Fruit fly (Drosophila melanogaster): ENCODE measurements around the gene FucTA.

Gene FucTA

dm6 chr3L:15143108-15143507 is 3.8 kb upstream of the FucTA start:
- no peak for TF ChIP-seq Pif1A (GFP tag; optimal IDR thresholded peaks at IDR 0.05)
- no peak for TF ChIP-seq CG14655 (GFP tag; optimal IDR thresholded peaks at IDR 0.05)
- TF ChIP-seq rn (GFP tag; IDR thresholded peaks at IDR 0.05) = no peak
- no peak for TF ChIP-seq D1 (tag; optimal IDR thresholded peaks at IDR 0.05)
- TF ChIP-seq Snoo (tag; optimal IDR thresholded peaks at IDR 0.05) = no peak
- no peak for TF ChIP-seq CG8159 (tag; optimal IDR thresholded peaks at IDR 0.05)
- TF ChIP-seq CG15710 (tag; optimal IDR thresholded peaks at IDR 0.05) = no peak
- no peak for TF ChIP-seq Ets98B (GFP tag; IDR thresholded peaks at IDR 0.05)
- no peak for TF ChIP-seq CG4496 (GFP tag; IDR thresholded peaks at IDR 0.05)
- TF ChIP-seq CG10348 (GFP tag; IDR thresholded peaks at IDR 0.05) = no peak
- no peak for TF ChIP-seq CG9948 (tag; optimal IDR thresholded peaks at IDR 0.05)
- no peak for TF ChIP-seq CG12605 (GFP tag; IDR thresholded peaks at IDR 0.05)
- no peak for TF ChIP-seq CG17806 (tag; optimal IDR thresholded peaks at IDR 0.05)
- TF ChIP-seq gl (tag; optimal IDR thresholded peaks at IDR 0.05) = no peak
- no peak for TF ChIP-seq EcR (GFP tag; optimal IDR thresholded peaks at IDR 0.05)
- no peak for TF ChIP-seq Pif1B (GFP tag; optimal IDR thresholded peaks at IDR 0.05)
- TF ChIP-seq CG34367 (tag; optimal IDR thresholded peaks at IDR 0.05) = no peak
- TF ChIP-seq fd96Ca (GFP tag; IDR thresholded peaks at IDR 0.05) = no peak
- TF ChIP-seq CG8301 (tag; optimal IDR thresholded peaks at IDR 0.05) = no peak
- no peak for TF ChIP-seq CG32121 (GFP tag; IDR thresholded peaks at IDR 0.05)

DNA sequence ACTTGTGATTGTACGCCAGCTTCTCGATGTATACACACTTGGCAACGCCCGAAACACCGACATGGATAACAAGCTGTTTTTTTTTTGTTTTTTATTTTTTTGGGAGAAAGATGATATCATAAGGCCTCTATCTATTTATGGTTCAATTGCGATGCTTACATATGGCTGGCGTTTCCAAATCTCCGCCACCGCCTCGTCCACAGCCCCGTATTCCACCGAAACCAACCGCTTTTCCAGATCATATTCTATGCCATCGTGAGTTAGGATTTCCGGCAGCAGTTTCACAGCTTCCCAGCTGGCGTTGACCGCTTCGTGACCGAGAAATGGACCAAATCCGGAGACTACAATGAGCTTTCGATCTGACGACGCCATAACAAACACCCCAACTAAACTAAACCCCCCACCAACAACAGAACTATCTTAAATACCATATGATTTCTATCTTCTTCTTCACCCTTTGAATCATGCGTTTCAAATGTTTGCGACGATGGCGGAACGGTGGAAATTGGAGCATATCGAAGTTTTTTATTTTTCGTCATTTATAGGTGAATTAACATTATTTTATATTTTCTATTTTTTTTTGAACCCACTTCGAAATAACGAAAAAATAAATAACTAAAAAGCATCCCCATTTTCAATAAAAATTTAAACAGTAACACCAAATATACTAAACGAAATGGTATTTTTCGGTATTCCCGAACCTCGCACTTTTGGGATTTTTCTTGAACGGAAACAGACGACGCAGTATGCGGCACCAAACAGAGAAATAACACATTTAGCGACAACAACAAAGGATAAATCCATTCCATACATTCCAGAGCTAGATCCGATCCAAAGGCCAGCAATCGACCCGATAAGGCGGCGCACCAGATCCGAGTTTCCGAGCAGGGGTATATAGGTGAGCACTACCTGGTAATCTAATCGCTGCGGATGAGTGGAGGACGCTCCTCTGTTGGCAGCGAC is 3.0 kb upstream of the FucTA start, which contains the start of the genes CG32147 and Pex3:
TSS of gene CG32147 (minus strand) at position 422 of the 963 bp plus-strand sequence.
TSS of gene Pex3 (plus strand) at position 718 of the 963 bp plus-strand sequence.
- TF ChIP-seq Snoo (tag; optimal IDR thresholded peaks at IDR 0.05) (no peak), CG12605 (GFP tag; IDR thresholded peaks at IDR 0.05) (no peak; the same call in 1 of the 2 replicates), CG10348 (GFP tag; IDR thresholded peaks at IDR 0.05) (no peak), Ets98B (GFP tag; IDR thresholded peaks at IDR 0.05) (no peak), CG9948 (tag; optimal IDR thresholded peaks at IDR 0.05) (no peak), CG34367 (tag; optimal IDR thresholded peaks at IDR 0.05) (no peak), Pif1B (GFP tag; optimal IDR thresholded peaks at IDR 0.05) (no peak), CG13204 (GFP tag; optimal IDR thresholded peaks at IDR 0.05) (no peak)

dm6 chr3L:15150028-15150427 is 3.1 kb downstream of the FucTA start:
- TF ChIP-seq CG10348 (GFP tag; IDR thresholded peaks at IDR 0.05) (no peak), D1 (tag; optimal IDR thresholded peaks at IDR 0.05) (no peak), Pif1B (GFP tag; optimal IDR thresholded peaks at IDR 0.05) (no peak), CG15710 (tag; optimal IDR thresholded peaks at IDR 0.05) (no peak), CG17806 (tag; optimal IDR thresholded peaks at IDR 0.05) (no peak), CG14655 (GFP tag; optimal IDR thresholded peaks at IDR 0.05) (no peak), Snoo (tag; optimal IDR thresholded peaks at IDR 0.05) (no peak), CG9948 (tag; optimal IDR thresholded peaks at IDR 0.05) (no peak), rn (GFP tag; IDR thresholded peaks at IDR 0.05) (no peak), CG12605 (GFP tag; IDR thresholded peaks at IDR 0.05) (no peak), CG8159 (tag; optimal IDR thresholded peaks at IDR 0.05) (no peak), EcR (GFP tag; optimal IDR thresholded peaks at IDR 0.05) (no peak), CG4496 (GFP tag; IDR thresholded peaks at IDR 0.05) (no peak), Ets98B (GFP tag; IDR thresholded peaks at IDR 0.05) (no peak), CG32121 (GFP tag; IDR thresholded peaks at IDR 0.05) (no peak), gl (tag; optimal IDR thresholded peaks at IDR 0.05) (no peak), CG8301 (tag; optimal IDR thresholded peaks at IDR 0.05) (no peak)

- TF ChIP-seq CG8159 (tag; optimal IDR thresholded peaks at IDR 0.05) (peak; percentile 76), CG10348 (GFP tag; IDR thresholded peaks at IDR 0.05) (0 out of 2 replicates have a peak, but pooled peaks have one; percentile 23), CG17806 (tag; optimal IDR thresholded peaks at IDR 0.05) (peak; percentile 65), CG13204 (GFP tag; optimal IDR thresholded peaks at IDR 0.05) (no peak), CG34367 (tag; optimal IDR thresholded peaks at IDR 0.05) (peak; percentile 66), CG15710 (tag; optimal IDR thresholded peaks at IDR 0.05) (peak; percentile 75), CG4496 (GFP tag; IDR thresholded peaks at IDR 0.05) (peak; percentile 53; the same call in 2 of the 3 replicates), CG32121 (GFP tag; IDR thresholded peaks at IDR 0.05) (no peak), CG9948 (tag; optimal IDR thresholded peaks at IDR 0.05) (peak; percentile 75), fd96Ca (GFP tag; IDR thresholded peaks at IDR 0.05) (no peak), CG8301 (tag; optimal IDR thresholded peaks at IDR 0.05) (peak; percentile 62), Snoo (tag; optimal IDR thresholded peaks at IDR 0.05) (peak; percentile 44)
Measured at dm6 chr3L:15158330-15159114, 11.6 kb downstream of the FucTA start, which contains the start of the genes Msh6 and Prp31. Msh6 (minus strand) TSS chr3L:15158562. Prp31 (plus strand) TSS chr3L:15159100.

DNA sequence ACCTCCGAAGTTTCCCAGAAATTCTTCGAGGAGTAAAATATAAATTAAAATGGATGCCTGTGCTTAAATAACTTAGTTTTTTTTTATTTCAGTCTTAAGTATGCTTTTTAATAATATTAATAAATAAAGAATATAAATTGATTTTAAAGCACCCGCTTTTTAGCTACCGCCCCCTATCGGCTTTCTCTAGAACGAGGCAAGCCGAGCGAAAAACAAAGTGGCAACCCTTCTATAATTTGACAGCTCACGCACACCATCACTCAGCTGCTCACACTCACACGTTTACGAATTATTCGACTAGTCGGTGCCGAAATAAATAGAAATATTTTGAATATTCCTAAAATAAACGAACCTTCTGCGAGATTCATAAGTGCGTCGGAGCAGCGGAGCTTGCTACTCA is 14.6 kb downstream of the FucTA start, which contains the start of gene CG6878:
TSS of gene CG6878 (plus strand) at position 269 of the 400 bp plus-strand sequence.
- TF ChIP-seq CG8159 (tag; optimal IDR thresholded peaks at IDR 0.05) (no peak), CG15710 (tag; optimal IDR thresholded peaks at IDR 0.05) (no peak), CG32121 (GFP tag; IDR thresholded peaks at IDR 0.05) (no peak), D1 (tag; optimal IDR thresholded peaks at IDR 0.05) (no peak), CG9948 (tag; optimal IDR thresholded peaks at IDR 0.05) (no peak), CG12605 (GFP tag; IDR thresholded peaks at IDR 0.05) (no peak), gl (tag; optimal IDR thresholded peaks at IDR 0.05) (no peak), CG10348 (GFP tag; IDR thresholded peaks at IDR 0.05) (no peak), EcR (GFP tag; optimal IDR thresholded peaks at IDR 0.05) (no peak), CG34367 (tag; optimal IDR thresholded peaks at IDR 0.05) (no peak), CG4496 (GFP tag; IDR thresholded peaks at IDR 0.05) (no peak), CG13204 (GFP tag; optimal IDR thresholded peaks at IDR 0.05) (no peak), fd96Ca (GFP tag; IDR thresholded peaks at IDR 0.05) (no peak)
